Fruit fly (Drosophila melanogaster) Kc167 (cell line): ENCODE measurements around the gene sna.

Experiments
- Myc ChIP-seq: fragments of >200 bp; optimal IDR thresholded peaks from 2 replicates; lab custom pipeline; 2017; ENCODE audit warnings: missing external identifiers
- Sin3A ChIP-seq: fragments of >200 bp; optimal IDR thresholded peaks from 2 replicates; lab custom pipeline; 2018; ENCODE audit warnings: missing external identifiers
- h ChIP-seq: fragments of >200 bp; optimal IDR thresholded peaks from 3 replicates; lab custom pipeline; 2018; ENCODE audit warnings: missing external identifiers
- insv ChIP-seq: fragments of >200 bp; optimal IDR thresholded peaks from 3 replicates; lab custom pipeline; 2018; ENCODE audit warnings: missing external identifiers
- psq ChIP-seq: fragments of >200 bp; optimal IDR thresholded peaks from 2 replicates; lab custom pipeline; 2017; ENCODE audit warnings: missing external identifiers
- ttk ChIP-seq: sonication (Bioruptor generic); optimal IDR thresholded peaks from 2 replicates; lab custom pipeline; 2017; ENCODE audit warnings: missing external identifiers

DNA sequence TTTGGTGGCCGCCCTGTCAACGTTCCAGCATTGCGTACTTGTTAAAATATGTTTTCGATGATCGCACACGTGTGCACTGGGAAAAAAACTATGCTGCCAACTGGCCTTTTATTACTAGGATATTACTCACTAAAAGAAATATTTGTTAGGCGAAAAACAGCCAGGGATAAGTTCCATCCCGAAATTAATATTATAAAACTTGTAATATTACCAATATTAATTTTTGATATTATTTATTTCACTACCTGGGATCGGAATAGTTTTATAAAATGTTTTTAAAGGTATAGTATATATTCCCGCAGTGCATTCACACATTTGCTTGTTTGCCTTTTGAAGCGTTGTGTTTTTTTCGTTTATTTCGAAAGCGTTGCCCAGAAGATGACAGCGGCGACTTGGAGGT lies 14.5 kb downstream of the sna start:
- TF ChIP-seq h (lab: Kevin White, UChicago) = no peak
- no peak for TF ChIP-seq Myc (lab: Kevin White, UChicago)
- TF ChIP-seq Sin3A (lab: Kevin White, UChicago) = no peak
- TF ChIP-seq ttk (lab: Kevin White, UChicago) = no peak
- TF ChIP-seq insv (lab: Kevin White, UChicago) = no peak
- TF ChIP-seq psq = no peak
